Worm (Caenorhabditis elegans) whole organism, L4 larva: ENCODE measurements around the gene egl-15.
A peak's percentile ranks its signal among the peaks of the same experiment; 100 is the strongest.

Experiments
- D1046.2 ChIP-seq: fragments of 200-800 bp; sonication (Bioruptor generic); IDR thresholded peaks from 2 replicates; pipeline ENCODE4 v1.3.6; 2022; ENCODE audit warnings: missing genetic modification characterization, missing compliant biosample characterization
- F37D6.2 ChIP-seq: sonication (generic microtip); optimal IDR thresholded peaks from 2 replicates; lab custom pipeline; 2016; ENCODE audit warnings: mild to moderate bottlenecking, missing genetic modification characterization, missing compliant biosample characterization
- F49E8.2 ChIP-seq: sonication (generic microtip); optimal IDR thresholded peaks from 2 replicates; lab custom pipeline; 2016; ENCODE audit warnings: missing compliant biosample characterization, mild to moderate bottlenecking, missing genetic modification characterization, borderline replicate concordance
- R02D3.7 ChIP-seq: fragments of 150-350 bp; sonication (generic microtip); optimal IDR thresholded peaks from 3 replicates; lab custom pipeline; 2014; ENCODE audit warnings: missing biosample characterization, missing genetic modification characterization
- Y105C5A.15 ChIP-seq: fragments of 200-800 bp; sonication (Bioruptor generic); IDR thresholded peaks from 2 replicates; pipeline ENCODE4 v1.3.6; 2022; ENCODE audit warnings: missing genetic modification characterization, missing compliant biosample characterization
- Y48G9A.11 ChIP-seq: fragments of 200-800 bp; sonication (Bioruptor generic); IDR thresholded peaks from 2 replicates; pipeline ENCODE4 v1.3.6; 2022; ENCODE audit warnings: missing genetic modification reagents, missing genetic modification characterization, missing compliant biosample characterization
- Y5F2A.4 ChIP-seq: fragments of 200-800 bp; sonication (Bioruptor generic); optimal IDR thresholded peaks from 2 replicates; lab custom pipeline; 2018; ENCODE audit warnings: mild to moderate bottlenecking, missing genetic modification characterization, missing compliant biosample characterization
- ZK546.5 ChIP-seq, 2 experiments: sonication (generic microtip); optimal IDR thresholded peaks; 2 replicates each; lab custom pipeline; 2017; ENCODE audit warnings: missing biosample characterization in 2 of 2, missing genetic modification characterization in 2 of 2
- aha-1 ChIP-seq: fragments of 150-350 bp; peaks from one replicate; lab custom pipeline; 2014; ENCODE audit warnings: missing biosample characterization, missing genetic modification characterization
- ama-1 ChIP-seq: fragments of 150-350 bp; optimal IDR thresholded peaks from 2 replicates; lab custom pipeline; 2014; ENCODE audit warnings: inconsistent platforms, mixed read lengths
- ceh-28 ChIP-seq: fragments of 150-350 bp; optimal IDR thresholded peaks from 2 replicates; lab custom pipeline; 2014; ENCODE audit warnings: missing biosample characterization, missing genetic modification reagents, missing genetic modification characterization
- ceh-44 ChIP-seq: fragments of 200-800 bp; sonication (Bioruptor generic); IDR thresholded peaks from 2 replicates; pipeline ENCODE4 v1.3.6; 2022; ENCODE audit warnings: missing genetic modification reagents, missing genetic modification characterization, missing compliant biosample characterization
- ces-1 ChIP-seq: fragments of 150-350 bp; sonication (generic microtip); optimal IDR thresholded peaks from 4 replicates; lab custom pipeline; 2014; ENCODE audit warnings: missing biosample characterization, missing genetic modification reagents, missing genetic modification characterization
- daf-16 ChIP-seq, 3 experiments: sonication (generic microtip); optimal IDR thresholded peaks; 2 replicates each; lab custom pipeline; 2016 to 2017; ENCODE audit warnings: missing genetic modification characterization in 3 of 3, missing genetic modification reagents in 3 of 3, mild to moderate bottlenecking in 2 of 3, missing compliant biosample characterization in 2 of 3, missing biosample characterization in 1 of 3, moderate library complexity in 1 of 3
- dmd-6 ChIP-seq: fragments of 200-800 bp; sonication (Bioruptor generic); IDR thresholded peaks from 2 replicates; pipeline ENCODE4 v1.3.6; 2022; ENCODE audit warnings: missing genetic modification reagents, missing genetic modification characterization, missing compliant biosample characterization
- duxl-1 ChIP-seq: sonication (generic microtip); optimal IDR thresholded peaks from 2 replicates; lab custom pipeline; 2016; ENCODE audit warnings: mild to moderate bottlenecking, missing genetic modification characterization, moderate library complexity, missing compliant biosample characterization; ENCODE audit not compliant: poor library complexity
- dve-1 ChIP-seq: sonication (generic microtip); optimal IDR thresholded peaks from 2 replicates; lab custom pipeline; 2017; ENCODE audit warnings: antibody characterized with exemption, mild to moderate bottlenecking, missing genetic modification characterization, missing compliant biosample characterization; ENCODE audit not compliant: insufficient read depth
- hlh-11 ChIP-seq: fragments of 200-800 bp; sonication (Bioruptor generic); optimal IDR thresholded peaks from 2 replicates; lab custom pipeline; 2018; ENCODE audit warnings: mild to moderate bottlenecking, missing genetic modification characterization, missing compliant biosample characterization
- hlh-30 ChIP-seq: sonication (generic microtip); optimal IDR thresholded peaks from 2 replicates; lab custom pipeline; 2017; ENCODE audit warnings: antibody characterized with exemption, mild to moderate bottlenecking, missing genetic modification characterization, missing compliant biosample characterization; ENCODE audit not compliant: insufficient read depth
- lim-7 ChIP-seq: fragments of 200-800 bp; sonication (Bioruptor generic); IDR thresholded peaks from 2 replicates; pipeline ENCODE4 v1.3.6; 2022; ENCODE audit warnings: missing genetic modification characterization, missing compliant biosample characterization
- lin-29 ChIP-seq: fragments of 200-800 bp; sonication (Bioruptor generic); IDR thresholded peaks from 2 replicates; pipeline ENCODE4 v1.3.6; 2022; ENCODE audit warnings: missing genetic modification reagents, missing genetic modification characterization, missing compliant biosample characterization
- lin-38 ChIP-seq: fragments of 200-800 bp; sonication (Bioruptor generic); IDR thresholded peaks from 2 replicates; pipeline ENCODE4 v1.3.6; 2022; ENCODE audit warnings: missing genetic modification reagents, missing genetic modification characterization, missing compliant biosample characterization
- madf-5 ChIP-seq, 2 experiments: fragments of 200-800 bp; sonication (Bioruptor generic); IDR thresholded peaks; 2 replicates each; pipeline ENCODE4 v1.3.6; 2022; ENCODE audit warnings: missing compliant biosample characterization in 2 of 2, missing genetic modification characterization in 2 of 2
- madf-9 ChIP-seq: fragments of 200-800 bp; sonication (Bioruptor generic); conservative IDR thresholded peaks from 2 replicates; pipeline ENCODE4 v1.3.6; 2022; ENCODE audit warnings: missing genetic modification reagents, missing genetic modification characterization, missing compliant biosample characterization
- mdl-1 ChIP-seq, 2 experiments: fragments of 150-350 bp in 1 of 2; sonication (generic microtip) in 1 of 2; optimal IDR thresholded peaks; 2 replicates each; lab custom pipeline; 2014 to 2017; ENCODE audit warnings: missing biosample characterization in 2 of 2, missing genetic modification characterization in 2 of 2
- mep-1 ChIP-seq: fragments of 150-350 bp; sonication (generic microtip); optimal IDR thresholded peaks from 3 replicates; lab custom pipeline; 2014; ENCODE audit warnings: missing biosample characterization, missing genetic modification characterization
- mes-2 ChIP-seq: sonication (generic microtip); optimal IDR thresholded peaks from 2 replicates; lab custom pipeline; 2016; ENCODE audit warnings: missing genotype, mild to moderate bottlenecking, missing genetic modification characterization, missing compliant biosample characterization; ENCODE audit not compliant: poor library complexity, severe bottlenecking
- mxl-2 ChIP-seq: fragments of 200-800 bp; sonication (Bioruptor generic); conservative IDR thresholded peaks from 2 replicates; pipeline ENCODE4 v1.3.6; 2022; ENCODE audit warnings: missing genetic modification reagents, missing genetic modification characterization, missing compliant biosample characterization
- mxl-3 ChIP-seq: fragments of 200-800 bp; sonication (Bioruptor generic); optimal IDR thresholded peaks from 2 replicates; lab custom pipeline; 2018; ENCODE audit warnings: mild to moderate bottlenecking, missing genetic modification characterization, missing compliant biosample characterization
- nhr-11 ChIP-seq: fragments of 150-350 bp; optimal IDR thresholded peaks from 2 replicates; lab custom pipeline; 2014; ENCODE audit warnings: missing biosample characterization, missing genetic modification characterization
- nhr-237 ChIP-seq: sonication (generic microtip); optimal IDR thresholded peaks from 2 replicates; lab custom pipeline; 2017; ENCODE audit warnings: missing biosample characterization, missing genetic modification characterization
- nhr-25 ChIP-seq: sonication (generic microtip); optimal IDR thresholded peaks from 2 replicates; lab custom pipeline; 2017; ENCODE audit warnings: missing genetic modification characterization, mild to moderate bottlenecking, missing compliant biosample characterization, antibody characterized with exemption, moderate library complexity, borderline replicate concordance; ENCODE audit not compliant: insufficient read depth
- nhr-28 ChIP-seq: fragments of 150-350 bp; optimal IDR thresholded peaks from 2 replicates; lab custom pipeline; 2014; ENCODE audit warnings: missing biosample characterization, missing genetic modification characterization
- nhr-42 ChIP-seq: fragments of 200-800 bp; sonication (Bioruptor generic); IDR thresholded peaks from 2 replicates; pipeline ENCODE4 v1.3.6; 2022; ENCODE audit warnings: missing genetic modification characterization, missing compliant biosample characterization
- pqm-1 ChIP-seq: sonication (generic microtip); optimal IDR thresholded peaks from 2 replicates; lab custom pipeline; 2017; ENCODE audit warnings: missing biosample characterization, missing genetic modification characterization
- rbr-2 ChIP-seq: sonication (generic microtip); optimal IDR thresholded peaks from 2 replicates; lab custom pipeline; 2016; ENCODE audit warnings: missing genotype, missing genetic modification characterization, missing compliant biosample characterization
- skn-1 ChIP-seq: fragments of 150-350 bp; optimal IDR thresholded peaks from 2 replicates; lab custom pipeline; 2014; ENCODE audit warnings: missing biosample characterization, missing genetic modification characterization
- tag-97 ChIP-seq: fragments of 200-800 bp; sonication (Bioruptor generic); IDR thresholded peaks from 2 replicates; pipeline ENCODE4 v1.3.6; 2022; ENCODE audit warnings: missing genetic modification characterization, missing compliant biosample characterization
- tra-1 ChIP-seq: fragments of 200-800 bp; sonication (Bioruptor generic); IDR thresholded peaks from 2 replicates; pipeline ENCODE4 v1.3.6; 2022; ENCODE audit warnings: missing genetic modification reagents, missing genetic modification characterization, missing compliant biosample characterization
- unc-130 ChIP-seq: sonication (generic microtip); optimal IDR thresholded peaks from 2 replicates; lab custom pipeline; 2016; ENCODE audit warnings: missing genetic modification reagents, missing genetic modification characterization, missing compliant biosample characterization
- zfp-2 ChIP-seq: sonication (generic microtip); optimal IDR thresholded peaks from 2 replicates; lab custom pipeline; 2016; ENCODE audit warnings: mild to moderate bottlenecking, missing genetic modification characterization, missing compliant biosample characterization
- zfp-3 ChIP-seq: fragments of 200-800 bp; sonication (Bioruptor generic); conservative IDR thresholded peaks from 2 replicates; pipeline ENCODE4 v1.3.6; 2022; ENCODE audit warnings: missing genetic modification reagents, missing genetic modification characterization, missing compliant biosample characterization

egl-15 gene

DNA sequence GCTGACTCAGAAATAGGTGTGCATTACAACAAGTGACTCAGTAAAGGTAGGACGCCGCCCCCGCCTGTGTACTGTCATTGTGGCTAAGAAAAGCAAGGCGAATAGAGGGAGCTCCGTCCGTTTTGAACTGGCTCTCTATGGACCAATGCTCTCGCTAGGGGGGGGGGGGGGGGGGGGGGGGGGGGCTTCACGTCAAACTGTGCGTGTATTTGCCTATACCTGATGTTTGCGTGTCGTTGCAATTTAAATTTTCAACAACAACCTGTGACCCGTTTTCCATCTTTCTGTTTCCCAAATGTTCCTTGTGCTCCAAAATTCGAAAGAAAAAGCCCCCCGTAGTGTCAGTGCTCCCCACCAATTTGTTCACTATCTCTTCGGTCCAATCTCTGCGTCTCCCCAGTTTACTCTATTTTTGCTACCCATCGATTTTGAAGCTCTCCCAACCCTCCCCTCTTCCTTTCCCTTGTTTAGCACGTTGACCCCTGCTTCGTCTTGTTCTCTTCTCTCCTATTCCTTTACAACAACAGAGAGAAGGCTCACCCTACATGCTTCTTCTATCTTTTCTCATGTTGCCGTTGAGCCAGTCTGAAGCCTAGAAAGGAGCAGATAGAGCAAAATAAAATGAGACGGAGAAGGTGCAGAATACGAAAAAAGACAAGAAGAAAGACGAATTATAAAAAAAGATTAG, 18.4 kb downstream of the egl-15 start (continued):
- TF ChIP-seq daf-16 (GFP tag; optimal IDR thresholded peaks at IDR 0.05; lab: Kevin White, UChicago) (no peak), daf-16 (tag; optimal IDR thresholded peaks at IDR 0.05; lab: Kevin White, UChicago) (peak; percentile 73), unc-130 (GFP tag; lab: Kevin White, UChicago) (no peak), tra-1 (GFP tag; lab: Robert Waterston, UW) (no peak), nhr-237 (no peak), R02D3.7 (tag; lab: Kevin White, UChicago) (no peak), hlh-30 (tag; lab: Kevin White, UChicago) (peak; percentile 16), ceh-44 (0 out of 2 replicates have a peak, but pooled peaks have one; percentile 14)

DNA sequence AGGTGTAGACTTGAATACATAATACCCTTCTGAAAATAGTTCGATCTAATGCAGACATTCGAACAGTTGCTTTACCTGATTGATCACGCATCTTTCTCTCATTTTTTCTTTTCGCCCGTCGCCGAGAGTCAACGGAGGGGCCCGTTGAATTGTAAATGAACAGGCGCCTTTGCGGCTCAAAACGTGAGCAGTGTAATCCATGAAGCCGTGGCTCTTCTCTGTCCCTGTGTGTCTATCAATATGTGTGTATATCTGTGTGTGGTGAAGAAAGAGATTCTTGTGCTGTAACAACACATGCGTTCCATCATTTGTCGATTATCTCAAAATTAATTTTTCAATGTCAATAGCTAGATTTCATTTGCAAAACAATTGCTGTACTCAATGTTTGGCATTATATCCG, 19.4 kb downstream of the egl-15 start:
- TF ChIP-seq hlh-11 (tag; lab: Kevin White, UChicago) = peak; percentile 13
- TF ChIP-seq hlh-30 (tag; lab: Kevin White, UChicago) = no peak
- TF ChIP-seq mdl-1 (tag; optimal IDR thresholded peaks at IDR 0.05; lab: Kevin White, UChicago) = no peak
- no peak for TF ChIP-seq pqm-1
- no peak for TF ChIP-seq lim-7 (GFP tag; lab: Robert Waterston, UW)
- peak in 1 of 2 experiments; percentile 67 for TF ChIP-seq daf-16 (GFP tag; optimal IDR thresholded peaks at IDR 0.05; lab: Kevin White, UChicago)
- TF ChIP-seq daf-16 (tag; optimal IDR thresholded peaks at IDR 0.05; lab: Kevin White, UChicago) = no peak
- peak; percentile 53 for TF ChIP-seq nhr-11 (tag; lab: Kevin White, UChicago)

DNA sequence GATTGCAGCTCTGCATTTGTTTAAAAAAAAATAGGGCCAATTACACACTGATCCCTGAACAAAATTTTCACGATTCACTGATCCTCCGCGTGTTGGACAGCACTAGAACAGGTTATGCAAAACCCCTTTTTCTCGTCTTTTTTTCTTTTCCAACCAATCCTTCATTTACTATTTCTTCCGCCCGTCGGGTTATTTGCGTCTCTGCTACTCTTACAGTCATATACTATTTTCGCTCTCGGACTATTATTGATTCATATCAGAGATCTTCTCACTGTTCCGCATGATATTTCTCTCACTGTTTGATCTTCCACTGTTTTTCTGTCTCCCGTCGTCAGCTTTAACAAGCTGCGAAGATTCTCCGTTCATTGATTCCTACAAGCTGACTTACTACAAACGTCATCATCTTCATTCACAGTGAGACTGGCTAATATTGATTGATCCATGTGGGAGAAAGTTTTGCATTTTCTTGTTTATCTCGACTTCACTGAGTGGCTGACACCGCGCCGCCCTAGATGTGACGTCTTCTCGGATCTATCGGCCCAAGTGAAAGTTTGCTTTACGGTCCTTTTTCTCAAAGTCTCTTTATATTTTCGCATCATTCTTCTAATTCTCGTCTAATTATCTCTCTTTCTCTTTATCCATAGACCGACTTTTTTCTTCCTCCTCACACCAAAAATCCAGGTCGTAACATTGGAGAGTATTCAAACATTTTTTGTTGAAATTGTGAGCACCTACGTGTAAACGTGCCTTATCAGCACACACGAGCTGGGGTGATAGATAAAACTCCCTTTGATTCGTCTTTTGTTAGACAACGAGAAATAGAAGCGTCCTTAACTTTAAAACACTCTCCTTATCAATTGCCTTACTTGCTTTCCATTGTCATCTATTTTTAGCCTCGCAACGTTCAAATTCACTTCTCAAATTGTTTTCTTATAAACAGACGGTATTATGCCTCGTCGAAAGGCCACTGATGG, 20.2 kb downstream of the egl-15 start:
- TF ChIP-seq dmd-6 (peak; percentile 54), lim-7 (GFP tag; lab: Robert Waterston, UW) (no peak), mxl-2 (no peak), madf-5 (GFP tag; IDR thresholded peaks at IDR 0.05; lab: Robert Waterston, UW) (no peak), F37D6.2 (tag; lab: Kevin White, UChicago) (no peak), zfp-2 (tag; lab: Kevin White, UChicago) (no peak), ces-1 (no peak), rbr-2 (tag; lab: Kevin White, UChicago) (no peak), D1046.2 (GFP tag; lab: Robert Waterston, UW) (no peak), lin-38 (GFP tag; lab: Robert Waterston, UW) (no peak), nhr-28 (tag; lab: Kevin White, UChicago) (peak; percentile 3), aha-1 (peak; percentile 74), nhr-25 (no peak), mes-2 (tag; lab: Kevin White, UChicago) (peak; percentile 49), ceh-28 (tag; lab: Kevin White, UChicago) (peak; percentile 14), lin-29 (GFP tag; lab: Robert Waterston, UW) (no peak), Y5F2A.4 (no peak), mdl-1 (tag; optimal IDR thresholded peaks at IDR 0.05; lab: Kevin White, UChicago) (peak in 1 of 2 experiments; percentile 11), zfp-3 (GFP tag; lab: Robert Waterston, UW) (no peak), Y105C5A.15 (GFP tag; lab: Robert Waterston, UW) (no peak), madf-9 (GFP tag; lab: Robert Waterston, UW) (no peak), nhr-42 (GFP tag; lab: Robert Waterston, UW) (no peak), tag-97 (GFP tag; lab: Robert Waterston, UW) (no peak), mxl-3 (peak; percentile 11), F49E8.2 (no peak), duxl-1 (tag; lab: Kevin White, UChicago) (no peak), mep-1 (no peak), ZK546.5 (tag; optimal IDR thresholded peaks at IDR 0.05; lab: Kevin White, UChicago) (no peak), ama-1 (lab: Kevin White, UChicago) (no peak), skn-1 (tag; lab: Kevin White, UChicago) (no peak), Y48G9A.11 (no peak), dve-1 (peak; percentile 39)
